Fruit fly (Drosophila melanogaster): ENCODE results near the gene CG32264.

CG32264 gene

dm6 chr3L:3760395-3760997, 45.8 kb downstream of the CG32264 start (continued):
- peak; percentile 31; the same call in 1 of the 2 replicates for TF ChIP-seq seq (GFP tag; IDR thresholded peaks at IDR 0.05)
- TF ChIP-seq CG7357 (GFP tag; IDR thresholded peaks at IDR 0.05): 0 out of 3 replicates have a peak, but pooled peaks have one; percentile 18
- 0 out of 2 replicates have a peak, but pooled peaks have one; percentile 16 for TF ChIP-seq CG3847 (GFP tag; IDR thresholded peaks at IDR 0.05)
- TF ChIP-seq CG7372 (GFP tag; IDR thresholded peaks at IDR 0.05): no peak
- TF ChIP-seq lilli (GFP tag; optimal IDR thresholded peaks at IDR 0.05): peak; percentile 31
- peak; percentile 43 for TF ChIP-seq Oli (tag; optimal IDR thresholded peaks at IDR 0.05)
- TF ChIP-seq CoRest (tag; optimal IDR thresholded peaks at IDR 0.05): peak; percentile 56
- TF ChIP-seq CG10565 (GFP tag; optimal IDR thresholded peaks at IDR 0.05): no peak
- no peak for TF ChIP-seq dati (GFP tag; IDR thresholded peaks at IDR 0.05)
- no peak for TF ChIP-seq fu2 (GFP tag; optimal IDR thresholded peaks at IDR 0.05)
- peak; percentile 21 for TF ChIP-seq CG6854 (GFP tag; optimal IDR thresholded peaks at IDR 0.05)
- no peak for TF ChIP-seq Six4 (GFP tag; optimal IDR thresholded peaks at IDR 0.05)
- TF ChIP-seq CG9932 (GFP tag; IDR thresholded peaks at IDR 0.05): peak; percentile 74
- TF ChIP-seq CG2875 (GFP tag; optimal IDR thresholded peaks at IDR 0.05): no peak
- peak; percentile 4 for TF ChIP-seq CG7556 (GFP tag; optimal IDR thresholded peaks at IDR 0.05)
- peak; percentile 35 for TF ChIP-seq CG13894 (tag; optimal IDR thresholded peaks at IDR 0.05)
- no peak for TF ChIP-seq luna (GFP tag; optimal IDR thresholded peaks at IDR 0.05)
- TF ChIP-seq CG9437 (GFP tag; optimal IDR thresholded peaks at IDR 0.05): no peak
- no peak for TF ChIP-seq CG9609 (GFP tag; optimal IDR thresholded peaks at IDR 0.05)
- TF ChIP-seq NK7.1 (GFP tag; optimal IDR thresholded peaks at IDR 0.05): no peak
- TF ChIP-seq sima (GFP tag; optimal IDR thresholded peaks at IDR 0.05): no peak
- TF ChIP-seq ATbp (GFP tag; optimal IDR thresholded peaks at IDR 0.05): no peak
- no peak for TF ChIP-seq grn (GFP tag; optimal IDR thresholded peaks at IDR 0.05)
- TF ChIP-seq trh (GFP tag; optimal IDR thresholded peaks at IDR 0.05): peak; percentile 17
- no peak for TF ChIP-seq CG18476 (GFP tag; optimal IDR thresholded peaks at IDR 0.05)
- peak; percentile 31 for TF ChIP-seq CG10147 (GFP tag; optimal IDR thresholded peaks at IDR 0.05)
- TF ChIP-seq Optix (GFP tag; IDR thresholded peaks at IDR 0.05): no peak
- no peak for TF ChIP-seq hb (GFP tag; IDR thresholded peaks at IDR 0.05; ENCODE audit: partially characterized antibody)
- TF ChIP-seq CG11504 (tag; optimal IDR thresholded peaks at IDR 0.05): peak; percentile 60
- TF ChIP-seq gsb-n (tag; optimal IDR thresholded peaks at IDR 0.05): no peak
- TF ChIP-seq CG17802 (tag; optimal IDR thresholded peaks at IDR 0.05): no peak
- no peak for TF ChIP-seq CG4854 (GFP tag; optimal IDR thresholded peaks at IDR 0.05)
- TF ChIP-seq gcm (GFP tag; optimal IDR thresholded peaks at IDR 0.05): no peak
- no peak for TF ChIP-seq emc (GFP tag; optimal IDR thresholded peaks at IDR 0.05)
- no peak for TF ChIP-seq odd (GFP tag; optimal IDR thresholded peaks at IDR 0.05)
- no peak for TF ChIP-seq wek (GFP tag; optimal IDR thresholded peaks at IDR 0.05)
- no peak for TF ChIP-seq stwl (tag; optimal IDR thresholded peaks at IDR 0.05)
- peak; percentile 30 for TF ChIP-seq crc (GFP tag; optimal IDR thresholded peaks at IDR 0.05)
- TF ChIP-seq B-H1 (GFP tag; IDR thresholded peaks at IDR 0.05): no peak
- TF ChIP-seq NFAT (GFP tag; IDR thresholded peaks at IDR 0.05): 0 out of 2 replicates have a peak, but pooled peaks have one; percentile 17
- no peak for TF ChIP-seq Dref (GFP tag; IDR thresholded peaks at IDR 0.05)
- no peak for TF ChIP-seq CTCF (GFP tag; optimal IDR thresholded peaks at IDR 0.05)
- no peak for TF ChIP-seq CG3995 (GFP tag; optimal IDR thresholded peaks at IDR 0.05)
- no peak for TF ChIP-seq HLH54F (GFP tag; optimal IDR thresholded peaks at IDR 0.05)
- TF ChIP-seq CG9797 (GFP tag; optimal IDR thresholded peaks at IDR 0.05): no peak
- TF ChIP-seq ttk (GFP tag; IDR thresholded peaks at IDR 0.05): no peak
- TF ChIP-seq eve (GFP tag; optimal IDR thresholded peaks at IDR 0.05): no peak
- peak; percentile 50; the same call in 1 of the 2 replicates for TF ChIP-seq sob (GFP tag; IDR thresholded peaks at IDR 0.05)
- TF ChIP-seq CG15479 (GFP tag; optimal IDR thresholded peaks at IDR 0.05): no peak
- no peak for TF ChIP-seq Asciz (GFP tag; optimal IDR thresholded peaks at IDR 0.05)
- peak; percentile 43 for TF ChIP-seq dmrt99B (tag; optimal IDR thresholded peaks at IDR 0.05)
